Worm (Caenorhabditis elegans) whole organism, late embryonic: ENCODE results near the gene F22B5.4.

Experiments used
- C08G9.2 ChIP-seq: sonication (generic microtip); optimal IDR thresholded peaks from 2 replicates; lab custom pipeline; 2016; ENCODE audit warnings: mild to moderate bottlenecking, missing genetic modification characterization, moderate library complexity, missing compliant biosample characterization
- C38D4.7 ChIP-seq: fragments of 200-800 bp; sonication (Bioruptor generic); optimal IDR thresholded peaks from 2 replicates; lab custom pipeline; 2018; ENCODE audit warnings: mild to moderate bottlenecking, missing genetic modification characterization, moderate library complexity, missing compliant biosample characterization
- F13H6.1 ChIP-seq: sonication (generic microtip); optimal IDR thresholded peaks from 2 replicates; lab custom pipeline; 2016; ENCODE audit warnings: missing genetic modification characterization, missing compliant biosample characterization
- K02D7.2 ChIP-seq: sonication (generic microtip); optimal IDR thresholded peaks from 2 replicates; lab custom pipeline; 2017; ENCODE audit warnings: mild to moderate bottlenecking, missing genetic modification characterization, missing compliant biosample characterization
- ceh-19 ChIP-seq: fragments of 200-800 bp; sonication (Bioruptor generic); optimal IDR thresholded peaks from 2 replicates; lab custom pipeline; 2018; ENCODE audit warnings: mild to moderate bottlenecking, missing genetic modification characterization, missing compliant biosample characterization
- ceh-22 ChIP-seq: sonication (generic microtip); optimal IDR thresholded peaks from 2 replicates; lab custom pipeline; 2017; ENCODE audit warnings: missing biosample characterization, missing genetic modification characterization
- ceh-24 ChIP-seq: sonication (generic microtip); optimal IDR thresholded peaks from 2 replicates; lab custom pipeline; 2016; ENCODE audit warnings: mild to moderate bottlenecking, missing genetic modification characterization, missing compliant biosample characterization
- ceh-31 ChIP-seq: sonication (generic microtip); optimal IDR thresholded peaks from 2 replicates; lab custom pipeline; 2016; ENCODE audit warnings: missing genetic modification characterization, missing compliant biosample characterization
- ceh-34 ChIP-seq: sonication (generic microtip); optimal IDR thresholded peaks from 2 replicates; lab custom pipeline; 2016; ENCODE audit warnings: mild to moderate bottlenecking, missing genetic modification characterization, missing compliant biosample characterization
- ceh-48 ChIP-seq: sonication (generic microtip); optimal IDR thresholded peaks from 2 replicates; lab custom pipeline; 2016; ENCODE audit warnings: missing genetic modification characterization, inconsistent platforms, missing compliant biosample characterization
- ceh-6 ChIP-seq: fragments of 200-800 bp; sonication (Bioruptor generic); optimal IDR thresholded peaks from 2 replicates; lab custom pipeline; 2018; ENCODE audit warnings: mild to moderate bottlenecking, missing genetic modification characterization, missing compliant biosample characterization
- che-1 ChIP-seq: sonication (generic microtip); optimal IDR thresholded peaks from 2 replicates; lab custom pipeline; 2016; ENCODE audit warnings: mild to moderate bottlenecking, missing genetic modification characterization, missing compliant biosample characterization
- elt-2 ChIP-seq: sonication (generic microtip); optimal IDR thresholded peaks from 2 replicates; lab custom pipeline; 2016; ENCODE audit warnings: missing genetic modification reagents, missing genetic modification characterization, missing compliant biosample characterization
- elt-4 ChIP-seq: sonication (generic microtip); optimal IDR thresholded peaks from 2 replicates; lab custom pipeline; 2016; ENCODE audit warnings: missing genetic modification characterization, missing compliant biosample characterization
- gmeb-2 ChIP-seq: sonication (generic microtip); optimal IDR thresholded peaks from 2 replicates; lab custom pipeline; 2016; ENCODE audit warnings: missing genetic modification characterization, inconsistent platforms, missing compliant biosample characterization
- hlh-15 ChIP-seq: sonication (generic microtip); optimal IDR thresholded peaks from 2 replicates; lab custom pipeline; 2016; ENCODE audit warnings: missing genetic modification characterization, missing compliant biosample characterization
- hlh-30 ChIP-seq: sonication (generic microtip); optimal IDR thresholded peaks from 2 replicates; lab custom pipeline; 2017; ENCODE audit warnings: antibody characterized with exemption, missing genetic modification characterization, missing compliant biosample characterization; ENCODE audit not compliant: insufficient read depth
- hlh-6 ChIP-seq: sonication (generic microtip); optimal IDR thresholded peaks from 2 replicates; lab custom pipeline; 2016; ENCODE audit warnings: missing genotype, missing genetic modification characterization, missing compliant biosample characterization
- madf-2 ChIP-seq: sonication (generic microtip); optimal IDR thresholded peaks from 2 replicates; lab custom pipeline; 2017; ENCODE audit warnings: missing genetic modification characterization, missing compliant biosample characterization
- nhr-11 ChIP-seq: fragments of 150-350 bp; optimal IDR thresholded peaks from 2 replicates; lab custom pipeline; 2014; ENCODE audit warnings: missing biosample characterization, missing genetic modification characterization
- nhr-232 ChIP-seq: sonication (generic microtip); optimal IDR thresholded peaks from 2 replicates; lab custom pipeline; 2016; ENCODE audit warnings: missing genetic modification characterization, missing compliant biosample characterization
- odd-2 ChIP-seq: sonication (generic microtip); optimal IDR thresholded peaks from 2 replicates; lab custom pipeline; 2017; ENCODE audit warnings: antibody characterized with exemption, mild to moderate bottlenecking, missing genetic modification characterization, missing compliant biosample characterization
- pag-3 ChIP-seq: sonication (generic microtip); optimal IDR thresholded peaks from 2 replicates; lab custom pipeline; 2016; ENCODE audit warnings: missing compliant biosample characterization, missing genetic modification characterization, borderline replicate concordance
- pat-9 ChIP-seq: fragments of 200-800 bp; sonication (Bioruptor generic); optimal IDR thresholded peaks from 2 replicates; lab custom pipeline; 2018; ENCODE audit warnings: mild to moderate bottlenecking, missing genetic modification characterization, moderate library complexity, missing compliant biosample characterization
- pha-4 ChIP-seq: fragments of 150-350 bp; optimal IDR thresholded peaks from 2 replicates; lab custom pipeline; 2018; ENCODE audit warnings: missing biosample characterization, missing genetic modification reagents, missing genetic modification characterization
- pqm-1 ChIP-seq: sonication (generic microtip); optimal IDR thresholded peaks from 2 replicates; lab custom pipeline; 2016; ENCODE audit warnings: missing genetic modification characterization, missing compliant biosample characterization
- ref-2 ChIP-seq: sonication (generic microtip); optimal IDR thresholded peaks from 2 replicates; lab custom pipeline; 2016; ENCODE audit warnings: missing genetic modification characterization, missing compliant biosample characterization
- rnt-1 ChIP-seq: sonication (generic microtip); optimal IDR thresholded peaks from 2 replicates; lab custom pipeline; 2016; ENCODE audit warnings: missing genetic modification characterization, missing compliant biosample characterization
- sox-2 ChIP-seq: fragments of 200-800 bp; sonication (Bioruptor generic); IDR thresholded peaks from 2 replicates; pipeline ENCODE4 v1.3.6; 2022; ENCODE audit warnings: missing genetic modification reagents, missing genetic modification characterization, missing compliant biosample characterization
- syd-9 ChIP-seq: sonication (generic microtip); optimal IDR thresholded peaks from 2 replicates; lab custom pipeline; 2016; ENCODE audit warnings: mild to moderate bottlenecking, missing genetic modification characterization, moderate library complexity, missing compliant biosample characterization
- unc-42 ChIP-seq: sonication (generic microtip); optimal IDR thresholded peaks from 2 replicates; lab custom pipeline; 2016; ENCODE audit warnings: missing genotype, missing genetic modification characterization, missing compliant biosample characterization
- unc-86 ChIP-seq: sonication (generic microtip); optimal IDR thresholded peaks from 2 replicates; lab custom pipeline; 2016; ENCODE audit warnings: missing genetic modification characterization, missing compliant biosample characterization

The F22B5.4 gene

DNA sequence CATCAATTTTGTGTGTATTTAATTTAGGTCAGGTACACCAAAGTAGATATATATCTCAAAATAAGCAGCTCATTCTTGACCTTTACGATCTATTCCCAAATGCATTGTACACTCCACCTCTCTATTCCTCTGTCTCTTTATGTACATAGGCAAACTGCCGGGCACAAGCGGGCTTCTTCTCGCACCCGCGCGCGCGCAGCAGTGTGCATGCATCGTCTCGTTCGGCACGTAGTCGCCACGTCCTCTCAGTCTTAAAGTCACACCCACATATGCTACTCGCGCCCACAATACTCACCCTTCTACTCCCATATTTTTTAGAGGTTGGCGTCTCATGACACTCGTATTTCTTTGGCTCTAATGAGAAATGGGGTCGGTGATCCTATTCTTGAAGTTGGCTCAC is 1.9 kb downstream of the F22B5.4 start:
- TF ChIP-seq madf-2 (tag; lab: Kevin White, UChicago) (no peak), unc-86 (tag; lab: Kevin White, UChicago) (no peak), nhr-232 (tag; lab: Kevin White, UChicago) (no peak), hlh-15 (tag; lab: Kevin White, UChicago) (no peak), odd-2 (tag; lab: Kevin White, UChicago) (no peak)

DNA sequence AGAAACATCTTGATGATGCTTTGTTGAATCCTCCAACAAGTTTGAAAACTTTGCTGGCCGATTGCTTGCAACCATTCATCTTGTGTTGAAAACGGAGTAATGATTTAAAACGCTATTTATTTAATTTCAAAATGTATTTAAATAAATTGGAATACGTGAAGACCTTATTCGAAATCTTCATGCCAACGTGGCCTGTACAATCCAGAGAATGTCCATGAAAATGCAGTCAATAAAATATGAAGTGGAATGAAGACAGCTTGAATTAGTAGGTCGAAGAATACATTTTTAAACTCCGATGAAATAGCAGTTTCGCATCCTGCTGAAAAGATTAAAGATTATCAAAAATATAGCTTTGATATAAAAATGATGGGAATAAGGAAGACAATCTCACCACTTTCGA is 5.0 kb downstream of the F22B5.4 start, which contains the start of gene F22B5.5:
TSS of gene F22B5.5 (minus strand) at position 101 of the 400 bp plus-strand sequence.
- no peak for TF ChIP-seq sox-2 (GFP tag; lab: Robert Waterston, UW)
- TF ChIP-seq pha-4 (tag; lab: Kevin White, UChicago): no peak

DNA sequence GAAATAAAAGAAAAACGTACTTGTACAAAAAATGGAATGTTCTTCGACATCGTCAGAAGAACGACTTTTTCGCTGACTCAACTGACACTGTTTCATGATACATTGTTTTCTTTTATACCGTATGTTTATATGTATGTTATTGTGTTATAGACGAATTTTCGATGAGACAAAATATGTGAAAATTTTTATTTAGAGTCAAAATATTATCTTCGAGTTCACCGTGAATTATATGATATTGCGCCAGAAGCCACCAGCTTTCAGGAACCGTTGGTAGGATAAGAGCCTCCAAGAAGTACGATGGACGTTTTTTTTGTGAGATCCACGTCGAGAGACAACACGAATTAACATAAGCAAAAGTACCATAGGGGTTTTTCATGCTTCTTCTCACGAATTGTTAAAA is 6.6 kb downstream of the F22B5.4 start, which contains the start of gene F22B5.6:
TSS of gene F22B5.6 (minus strand) at position 101 of the 400 bp plus-strand sequence.
- no peak for TF ChIP-seq elt-2
- TF ChIP-seq ceh-6: no peak
- no peak for TF ChIP-seq elt-4
- no peak for TF ChIP-seq ref-2 (tag; lab: Kevin White, UChicago)
- no peak for TF ChIP-seq che-1 (tag; lab: Kevin White, UChicago)
- TF ChIP-seq hlh-15 (tag; lab: Kevin White, UChicago): no peak

DNA sequence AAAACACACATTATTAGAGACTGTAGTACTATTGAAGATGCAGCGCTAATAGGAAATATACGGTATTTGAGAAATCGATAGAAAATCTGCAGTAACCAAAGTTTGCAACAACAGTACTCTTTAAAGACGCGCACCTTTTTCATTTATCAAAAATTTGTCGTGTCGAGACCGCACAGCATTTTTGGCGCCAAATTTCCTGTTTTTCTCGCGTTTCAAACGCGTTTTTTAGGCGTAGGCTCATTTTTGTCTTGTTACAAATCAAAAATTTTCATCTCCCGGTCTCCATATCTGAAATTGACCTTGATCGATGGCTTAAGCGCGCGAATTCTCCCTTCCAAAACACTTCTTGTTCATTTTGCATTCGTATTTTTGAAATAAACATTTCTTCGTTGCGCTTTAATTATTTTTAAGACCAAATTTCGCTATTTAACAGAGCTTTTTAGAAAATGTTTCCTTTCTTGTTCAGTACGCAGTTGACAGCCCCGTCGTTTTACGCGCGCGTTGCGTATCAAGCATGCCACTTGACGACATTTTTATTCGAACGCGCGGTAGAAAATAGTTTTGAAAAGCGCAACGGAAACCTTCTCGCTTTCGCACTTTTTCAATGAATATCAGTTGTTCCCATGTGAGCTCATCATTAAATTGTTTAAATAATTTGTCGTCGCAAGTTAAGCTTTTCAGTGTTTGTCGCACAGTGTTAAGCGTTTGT is 7.3 kb downstream of the F22B5.4 start:
- TF ChIP-seq rnt-1 (tag; lab: Kevin White, UChicago) (no peak), ceh-31 (tag; lab: Kevin White, UChicago) (no peak), ceh-19 (GFP tag; lab: Kevin White, UChicago) (no peak), F13H6.1 (tag; lab: Kevin White, UChicago) (no peak), gmeb-2 (tag; lab: Kevin White, UChicago) (no peak), pat-9 (tag; lab: Kevin White, UChicago) (no peak), nhr-11 (tag; lab: Kevin White, UChicago) (no peak), unc-42 (tag; lab: Kevin White, UChicago) (no peak), hlh-30 (tag; lab: Kevin White, UChicago) (no peak), ceh-24 (tag; lab: Kevin White, UChicago) (no peak), madf-2 (tag; lab: Kevin White, UChicago) (no peak), hlh-6 (tag; lab: Kevin White, UChicago) (no peak)
- TF ChIP-seq, all 69 proteins: peak for 0

DNA sequence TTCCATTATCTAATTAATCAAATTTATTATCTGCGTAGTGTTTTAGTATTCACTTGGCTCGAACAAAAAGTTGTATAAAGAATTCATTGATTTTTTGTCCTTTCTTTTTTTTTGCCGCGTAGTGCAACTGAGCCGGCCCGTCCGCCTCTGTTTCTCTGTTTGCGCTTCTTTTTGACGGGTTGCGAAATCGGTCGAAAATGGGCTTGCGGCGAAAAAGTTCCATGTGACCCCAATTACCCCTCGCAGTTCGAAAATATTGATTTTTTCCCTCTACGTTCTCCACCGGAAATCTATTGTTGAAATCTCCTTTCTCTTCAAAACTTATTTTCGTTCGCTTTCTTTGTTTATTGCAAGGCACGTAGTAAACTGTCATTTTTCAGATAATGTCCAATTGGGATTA is 7.9 kb downstream of the F22B5.4 start, which contains the start of gene zyg-9:
TSS of gene zyg-9 (plus strand) at position 381 of the 400 bp plus-strand sequence.
- TF ChIP-seq K02D7.2 (tag; lab: Kevin White, UChicago) (no peak), ceh-48 (peak; percentile 43), gmeb-2 (tag; lab: Kevin White, UChicago) (no peak), C38D4.7 (GFP tag; lab: Kevin White, UChicago) (no peak), elt-2 (no peak), pqm-1 (tag; lab: Kevin White, UChicago) (no peak), hlh-30 (tag; lab: Kevin White, UChicago) (peak; percentile 16), pag-3 (tag; lab: Kevin White, UChicago) (no peak)

DNA sequence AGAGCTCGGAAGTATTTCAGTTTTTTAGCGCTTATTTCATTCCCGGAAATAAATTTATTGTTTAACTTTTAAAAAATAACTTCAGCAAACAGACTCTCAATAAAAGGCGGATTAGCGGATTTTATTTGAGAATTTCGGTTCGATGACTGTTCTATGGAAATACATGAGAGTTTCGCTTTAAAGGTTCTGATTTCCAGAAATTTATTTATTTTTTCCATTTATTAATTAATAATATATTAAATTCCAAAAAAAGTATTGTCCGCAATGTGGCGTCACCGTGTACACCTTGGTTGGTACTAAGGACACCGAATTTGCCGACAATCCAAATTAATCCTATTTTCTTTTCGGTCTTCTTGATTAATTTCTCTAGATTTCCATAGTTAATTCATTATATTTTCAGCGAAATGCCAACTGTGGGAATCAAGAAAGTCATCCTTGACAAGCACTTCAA is 15.0 kb downstream of the F22B5.4 start, which contains the start of gene fars-3:
TSS of gene fars-3 (plus strand) at position 401 of the 451 bp plus-strand sequence.
- no peak for TF ChIP-seq che-1 (tag; lab: Kevin White, UChicago)
- no peak for TF ChIP-seq ceh-34 (tag; lab: Kevin White, UChicago)
- TF ChIP-seq ceh-22 (tag; lab: Kevin White, UChicago): no peak
- TF ChIP-seq ceh-6: no peak
- TF ChIP-seq unc-42 (tag; lab: Kevin White, UChicago): peak; percentile 24
- no peak for TF ChIP-seq C08G9.2 (tag; lab: Kevin White, UChicago)
- no peak for TF ChIP-seq gmeb-2 (tag; lab: Kevin White, UChicago)
- no peak for TF ChIP-seq syd-9
- no peak for TF ChIP-seq elt-2
